Fruit fly (Drosophila melanogaster) whole organism, embryonic: ENCODE data around the gene ssp.

Experiments used
- Aef1 ChIP-seq: fragments of 200-800 bp; sonication (Bioruptor generic); IDR thresholded peaks from 3 replicates; pipeline ENCODE4 v1.3.6; 2022; ENCODE audit warnings: missing biosample characterization, missing genetic modification characterization
- CG10366 ChIP-seq: fragments of 200-800 bp; sonication (Bioruptor generic); IDR thresholded peaks from 2 replicates; pipeline ENCODE4 v1.3.6; 2022; ENCODE audit warnings: missing biosample characterization, missing genetic modification characterization
- CG11093 ChIP-seq: fragments of 200-800 bp; sonication (Bioruptor generic); IDR thresholded peaks from 3 replicates; pipeline ENCODE4 v1.3.6; 2022; ENCODE audit warnings: missing biosample characterization, missing genetic modification characterization
- CG11247 ChIP-seq: fragments of 200-800 bp; sonication (Bioruptor generic); IDR thresholded peaks from 2 replicates; pipeline ENCODE4 v1.3.6; 2022; ENCODE audit warnings: missing biosample characterization, missing genetic modification characterization
- CG11504 ChIP-seq: fragments of 200-800 bp; sonication (Bioruptor generic); optimal IDR thresholded peaks from 3 replicates; lab custom pipeline; 2019; ENCODE audit warnings: missing biosample characterization, mild to moderate bottlenecking, missing genetic modification characterization, moderate library complexity
- CG11560 ChIP-seq: fragments of 200-800 bp; sonication (Bioruptor generic); IDR thresholded peaks from 3 replicates; pipeline ENCODE4 v1.3.6; 2022; ENCODE audit warnings: missing biosample characterization, missing genetic modification characterization
- CG12769 ChIP-seq: fragments of 200-800 bp; sonication (Bioruptor generic); optimal IDR thresholded peaks from 2 replicates; lab custom pipeline; 2019; ENCODE audit warnings: missing biosample characterization, mild to moderate bottlenecking, missing genetic modification characterization, moderate library complexity
- CG13775 ChIP-seq: fragments of 200-800 bp; sonication (Bioruptor generic); optimal IDR thresholded peaks from 3 replicates; lab custom pipeline; 2017; ENCODE audit warnings: missing biosample characterization, mild to moderate bottlenecking, missing genetic modification characterization
- CG14965 ChIP-seq: fragments of 200-800 bp; sonication (Bioruptor generic); optimal IDR thresholded peaks from 2 replicates; lab custom pipeline; 2016; ENCODE audit warnings: missing biosample characterization, missing genetic modification characterization, borderline replicate concordance
- CG16779 ChIP-seq: fragments of 200-800 bp; sonication (Bioruptor generic); IDR thresholded peaks from 2 replicates; pipeline ENCODE4 v1.3.6; 2022; ENCODE audit warnings: missing biosample characterization, missing genetic modification characterization
- CG16813 ChIP-seq: fragments of 200-800 bp; sonication (Bioruptor generic); IDR thresholded peaks from 3 replicates; pipeline ENCODE4 v1.3.6; 2022; ENCODE audit warnings: missing biosample characterization, missing genetic modification characterization; ENCODE audit not compliant: partially characterized antibody
- CG32767 ChIP-seq: fragments of 200-800 bp; sonication (Bioruptor generic); IDR thresholded peaks from 2 replicates; pipeline ENCODE4 v1.3.6; 2022; ENCODE audit warnings: missing biosample characterization, missing genetic modification characterization
- CG3726 ChIP-seq: fragments of 200-800 bp; sonication (Bioruptor generic); IDR thresholded peaks from 3 replicates; pipeline ENCODE4, ENCODE4 v1.3.6; 2022; ENCODE audit warnings: missing biosample characterization, missing genetic modification characterization
- CG5953 ChIP-seq: fragments of 200-800 bp; sonication (Bioruptor generic); IDR thresholded peaks from 2 replicates; pipeline ENCODE4 v1.3.6; 2022; ENCODE audit warnings: missing biosample characterization, missing genetic modification characterization
- CG6654 ChIP-seq: fragments of 200-800 bp; sonication (Bioruptor generic); optimal IDR thresholded peaks from 2 replicates; lab custom pipeline; 2017; ENCODE audit warnings: missing biosample characterization, mild to moderate bottlenecking, missing genetic modification characterization
- CG6791 ChIP-seq: fragments of 200-800 bp; sonication (Bioruptor generic); IDR thresholded peaks from 3 replicates; pipeline ENCODE4 v1.3.6; 2022; ENCODE audit warnings: missing biosample characterization, missing genetic modification characterization; ENCODE audit not compliant: partially characterized antibody
- CG7357 ChIP-seq: fragments of 200-800 bp; sonication (Bioruptor generic); IDR thresholded peaks from 3 replicates; pipeline ENCODE4 v1.3.6; 2022; ENCODE audit warnings: missing biosample characterization, missing genetic modification characterization
- CG7745 ChIP-seq: fragments of 200-800 bp; sonication (Bioruptor generic); optimal IDR thresholded peaks from 2 replicates; lab custom pipeline; 2018; ENCODE audit warnings: missing biosample characterization, mild to moderate bottlenecking, missing genetic modification characterization, moderate library complexity
- CG8290 ChIP-seq, 3 experiments: fragments of 200-800 bp; sonication (Bioruptor generic); optimal IDR thresholded peaks; 2 replicates each; lab custom pipeline; 2016 to 2019; ENCODE audit warnings: missing biosample characterization in 3 of 3, missing genetic modification characterization in 3 of 3, mild to moderate bottlenecking in 2 of 3, moderate library complexity in 1 of 3
- CG9609 ChIP-seq: fragments of 200-800 bp; sonication (Bioruptor generic); optimal IDR thresholded peaks from 3 replicates; lab custom pipeline; 2016; ENCODE audit warnings: missing biosample characterization, missing genetic modification characterization
- D ChIP-seq, 2 experiments: fragments of 200-800 bp in 1 of 2; fragments of >200 bp in 1 of 2; sonication (Bioruptor generic) in 1 of 2; optimal IDR thresholded peaks; 2 replicates in 1 of 2; 3 replicates in 1 of 2; lab custom pipeline; 2017; ENCODE audit warnings: mild to moderate bottlenecking in 1 of 2, missing biosample characterization in 1 of 2, missing genetic modification characterization in 1 of 2, missing genetic modification reagents in 1 of 2
- Dek ChIP-seq: fragments of 200-800 bp; sonication (Bioruptor generic); optimal IDR thresholded peaks from 3 replicates; lab custom pipeline; 2019; ENCODE audit warnings: missing biosample characterization, mild to moderate bottlenecking, missing genetic modification characterization, moderate library complexity
- Dip2 ChIP-seq: fragments of 200-800 bp; sonication (Bioruptor generic); IDR thresholded peaks from 2 replicates; pipeline ENCODE4 v1.3.6; 2022; ENCODE audit warnings: missing biosample characterization, missing genetic modification characterization
- Dll ChIP-seq: fragments of 200-800 bp; sonication (Bioruptor generic); IDR thresholded peaks from 4 replicates; pipeline ENCODE4 v1.3.6; 2022; ENCODE audit warnings: missing biosample characterization, missing genetic modification characterization; ENCODE audit not compliant: partially characterized antibody
- E2f2 ChIP-seq: fragments of 200-800 bp; sonication (Bioruptor generic); IDR thresholded peaks from 2 replicates; pipeline ENCODE4 v1.3.6; 2022; ENCODE audit warnings: missing biosample characterization, missing genetic modification characterization
- Gug ChIP-seq: fragments of 200-800 bp; sonication (Bioruptor generic); IDR thresholded peaks from 4 replicates; pipeline ENCODE4 v1.3.6; 2022; ENCODE audit warnings: missing biosample characterization, missing genetic modification characterization
- NFAT ChIP-seq: fragments of 200-800 bp; sonication (Bioruptor generic); IDR thresholded peaks from 2 replicates; pipeline ENCODE4 v1.3.6; 2022; ENCODE audit warnings: missing biosample characterization, missing genetic modification characterization
- NK7.1 ChIP-seq: fragments of 200-800 bp; sonication (Bioruptor generic); optimal IDR thresholded peaks from 3 replicates; lab custom pipeline; 2016; ENCODE audit warnings: missing biosample characterization, missing genetic modification characterization
- Nf-YB ChIP-seq: fragments of 200-800 bp; sonication (Bioruptor generic); optimal IDR thresholded peaks from 3 replicates; lab custom pipeline; 2019; ENCODE audit warnings: missing biosample characterization, mild to moderate bottlenecking, missing genetic modification characterization, moderate library complexity
- NfI ChIP-seq: fragments of 200-800 bp; sonication (Bioruptor generic); optimal IDR thresholded peaks from 3 replicates; lab custom pipeline; 2018; ENCODE audit warnings: missing biosample characterization, mild to moderate bottlenecking, missing genetic modification characterization, moderate library complexity
- Ravus ChIP-seq: fragments of 200-800 bp; sonication (Bioruptor generic); IDR thresholded peaks from 2 replicates; pipeline ENCODE4 v1.3.6; 2022; ENCODE audit warnings: missing biosample characterization, missing genetic modification characterization
- Rfx ChIP-seq: fragments of 200-800 bp; sonication (Bioruptor generic); IDR thresholded peaks from 2 replicates; pipeline ENCODE4 v1.3.6; 2022; ENCODE audit warnings: missing biosample characterization, missing genetic modification characterization
- Sox100B ChIP-seq: fragments of 200-800 bp; sonication (Bioruptor generic); optimal IDR thresholded peaks from 3 replicates; lab custom pipeline; 2018; ENCODE audit warnings: missing biosample characterization, mild to moderate bottlenecking, missing genetic modification characterization
- bcd ChIP-seq: fragments of 200-800 bp; sonication (Bioruptor generic); optimal IDR thresholded peaks from 2 replicates; lab custom pipeline; 2017; ENCODE audit warnings: missing biosample characterization, mild to moderate bottlenecking, missing genetic modification characterization
- croc ChIP-seq: fragments of 200-800 bp; sonication (Bioruptor generic); conservative IDR thresholded peaks from 3 replicates; pipeline ENCODE4 v1.3.6; 2022; ENCODE audit warnings: missing biosample characterization, missing genetic modification characterization
- dpn ChIP-seq, 2 experiments: fragments of 200-800 bp; sonication (Bioruptor generic); optimal IDR thresholded peaks; 3 replicates each; lab custom pipeline; 2016; ENCODE audit warnings: missing biosample characterization in 2 of 2, missing genetic modification characterization in 2 of 2
- exex ChIP-seq: fragments of 200-800 bp; sonication (Bioruptor generic); optimal IDR thresholded peaks from 4 replicates; lab custom pipeline; 2018; ENCODE audit warnings: missing biosample characterization, mild to moderate bottlenecking, missing genetic modification characterization, moderate library complexity
- fd64A ChIP-seq: fragments of 200-800 bp; sonication (Bioruptor generic); optimal IDR thresholded peaks from 3 replicates; lab custom pipeline; 2018; ENCODE audit warnings: missing biosample characterization, mild to moderate bottlenecking, missing genetic modification characterization
- gce ChIP-seq: fragments of 200-800 bp; sonication (Bioruptor generic); IDR thresholded peaks from 3 replicates; pipeline ENCODE4 v1.3.6; 2022; ENCODE audit warnings: missing biosample characterization, missing genetic modification characterization
- gem ChIP-seq: fragments of 200-800 bp; sonication (Bioruptor generic); optimal IDR thresholded peaks from 2 replicates; lab custom pipeline; 2019; ENCODE audit warnings: missing biosample characterization, mild to moderate bottlenecking, missing genetic modification characterization, moderate library complexity
- h ChIP-seq: fragments of >200 bp; optimal IDR thresholded peaks from 2 replicates; lab custom pipeline; 2017
- hbn ChIP-seq: fragments of 200-800 bp; sonication (Bioruptor generic); IDR thresholded peaks from 2 replicates; pipeline ENCODE4 v1.3.6; 2022; ENCODE audit warnings: missing biosample characterization, missing genetic modification characterization; ENCODE audit not compliant: partially characterized antibody
- jumu ChIP-seq: fragments of 200-800 bp; sonication (Bioruptor generic); optimal IDR thresholded peaks from 3 replicates; lab custom pipeline; 2016; ENCODE audit warnings: missing biosample characterization, missing genetic modification characterization
- nerfin-2 ChIP-seq: fragments of 200-800 bp; sonication (Bioruptor generic); IDR thresholded peaks from 2 replicates; pipeline ENCODE4 v1.3.6; 2022; ENCODE audit warnings: missing biosample characterization, missing genetic modification characterization; ENCODE audit not compliant: partially characterized antibody
- run ChIP-seq: fragments of 200-800 bp; sonication (Bioruptor generic); optimal IDR thresholded peaks from 3 replicates; lab custom pipeline; 2018; ENCODE audit warnings: missing biosample characterization, mild to moderate bottlenecking, missing genetic modification characterization
- salm ChIP-seq: fragments of 200-800 bp; sonication (Bioruptor generic); optimal IDR thresholded peaks from 2 replicates; lab custom pipeline; 2018; ENCODE audit warnings: missing biosample characterization, mild to moderate bottlenecking, missing genetic modification characterization
- slp2 ChIP-seq: fragments of 200-800 bp; sonication (Bioruptor generic); optimal IDR thresholded peaks from 2 replicates; lab custom pipeline; 2016; ENCODE audit warnings: missing biosample characterization, missing genetic modification characterization
- trem ChIP-seq: fragments of 200-800 bp; optimal IDR thresholded peaks from 3 replicates; lab custom pipeline; 2019; ENCODE audit warnings: missing biosample characterization, mild to moderate bottlenecking, missing genetic modification characterization, moderate library complexity
- vnd ChIP-seq: fragments of 200-800 bp; sonication (Bioruptor generic); IDR thresholded peaks from 3 replicates; pipeline ENCODE4 v1.3.6; 2022; ENCODE audit warnings: missing biosample characterization, missing genetic modification characterization; ENCODE audit not compliant: partially characterized antibody
- z ChIP-seq: fragments of 200-800 bp; sonication (Bioruptor generic); IDR thresholded peaks from 3 replicates; pipeline ENCODE4 v1.3.6; 2022; ENCODE audit warnings: missing biosample characterization, missing genetic modification characterization
- zen2 ChIP-seq: fragments of 200-800 bp; sonication (Bioruptor generic); IDR thresholded peaks from 3 replicates; pipeline ENCODE4 v1.3.6; 2022; ENCODE audit warnings: missing biosample characterization, missing genetic modification characterization; ENCODE audit not compliant: partially characterized antibody

The ssp gene

DNA sequence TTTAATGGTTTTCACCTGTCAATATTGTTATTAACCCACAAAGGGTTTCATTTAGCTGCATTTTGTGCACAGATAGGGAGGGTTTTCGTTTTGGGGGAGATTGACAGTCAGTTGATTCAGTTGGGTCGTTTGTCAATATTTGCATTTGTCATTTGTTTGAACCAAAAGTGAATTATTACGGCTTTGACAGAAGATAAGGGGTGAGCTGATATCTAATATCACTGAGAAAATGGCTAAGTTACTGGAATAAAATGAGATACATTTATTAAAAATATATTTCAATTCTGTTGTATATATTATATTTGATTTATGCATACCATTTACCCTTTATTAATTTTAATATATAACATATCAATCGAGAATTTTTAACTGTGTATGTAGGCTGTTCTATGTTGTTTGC is 34.2 kb upstream of the ssp start (continued):
- TF ChIP-seq Rfx (GFP tag; lab: Robert Waterston, UW) (no peak), salm (tag; lab: Kevin White, UChicago) (peak; percentile 59), CG12769 (tag; lab: Kevin White, UChicago) (no peak), Nf-YB (GFP tag; lab: Kevin White, UChicago) (peak; percentile 44), z (no peak), Dll (no peak), CG6654 (GFP tag; lab: Kevin White, UChicago) (peak; percentile 0), Gug (GFP tag; lab: Robert Waterston, UW) (no peak), NK7.1 (GFP tag; lab: Kevin White, UChicago) (no peak), Dek (tag; lab: Kevin White, UChicago) (peak; percentile 19), CG11504 (peak; percentile 49), NFAT (GFP tag; lab: Robert Waterston, UW) (no peak), CG9609 (GFP tag; lab: Kevin White, UChicago) (no peak), NfI (GFP tag; lab: Kevin White, UChicago) (peak; percentile 4), zen2 (GFP tag; lab: Robert Waterston, UW) (no peak), Aef1 (GFP tag; lab: Robert Waterston, UW) (no peak), CG32767 (peak; percentile 26; the same call in 1 of the 2 replicates), h (lab: Kevin White, UChicago) (no peak), jumu (GFP tag; lab: Kevin White, UChicago) (no peak), CG6791 (GFP tag; lab: Robert Waterston, UW) (no peak), CG11247 (GFP tag; lab: Robert Waterston, UW) (no peak), Sox100B (GFP tag; lab: Kevin White, UChicago) (peak; percentile 70), nerfin-2 (GFP tag; lab: Robert Waterston, UW) (no peak), CG5953 (no peak), CG10366 (GFP tag; lab: Robert Waterston, UW) (no peak), dpn (GFP tag; optimal IDR thresholded peaks at IDR 0.05; lab: Kevin White, UChicago) (no peak), CG16779 (GFP tag; lab: Robert Waterston, UW) (no peak), Dip2 (GFP tag; lab: Robert Waterston, UW) (no peak), D (optimal IDR thresholded peaks at IDR 0.05; lab: Kevin White, UChicago) (no peak), D (GFP tag; optimal IDR thresholded peaks at IDR 0.05; lab: Kevin White, UChicago) (peak; percentile 65), CG11093 (GFP tag; lab: Robert Waterston, UW) (no peak), CG11560 (tag; lab: Robert Waterston, UW) (no peak), fd64A (GFP tag; lab: Kevin White, UChicago) (peak; percentile 79), bcd (GFP tag; lab: Kevin White, UChicago) (peak; percentile 20), gce (GFP tag; lab: Robert Waterston, UW) (no peak), run (tag; lab: Kevin White, UChicago) (no peak), slp2 (GFP tag; lab: Kevin White, UChicago) (no peak), CG7357 (GFP tag; lab: Robert Waterston, UW) (no peak), Ravus (GFP tag; lab: Robert Waterston, UW) (no peak), gem (tag; lab: Kevin White, UChicago) (peak; percentile 70), croc (GFP tag; lab: Robert Waterston, UW) (no peak), CG13775 (GFP tag; lab: Kevin White, UChicago) (no peak), CG16813 (GFP tag; lab: Robert Waterston, UW) (no peak), CG8290 (GFP tag; optimal IDR thresholded peaks at IDR 0.05; lab: Kevin White, UChicago) (peak; percentile 48), CG8290 (tag; optimal IDR thresholded peaks at IDR 0.05; lab: Kevin White, UChicago) (peak; percentile 36 to 79), hbn (no peak), vnd (GFP tag; lab: Robert Waterston, UW) (no peak), E2f2 (no peak), exex (tag; lab: Kevin White, UChicago) (no peak), CG14965 (peak; percentile 24), CG7745 (tag; lab: Kevin White, UChicago) (peak; percentile 81), trem (tag; lab: Kevin White, UChicago) (peak; percentile 54), CG3726 (GFP tag; lab: Robert Waterston, UW) (no peak)
